Worm (Caenorhabditis elegans): ENCODE measurements around the gene gfat-2.
"Not testable (repeated sequence)": the region's sequence is repeated elsewhere in the genome, so short reads cannot be mapped to it uniquely, and the experiment has no call there.

ce11 chrIV:11406744-11407690, 3.0 kb upstream of the gfat-2 start, which contains the start of the genes his-63 and his-64:
- TF ChIP-seq snpc-4 (tag; optimal IDR thresholded peaks at IDR 0.05); mdl-1 (tag; optimal IDR thresholded peaks at IDR 0.05); C34F6.9 (tag; optimal IDR thresholded peaks at IDR 0.05); egl-27 (tag; optimal IDR thresholded peaks at IDR 0.05); ama-1 (optimal IDR thresholded peaks at IDR 0.05); Y55F3AM.14 (GFP tag; optimal IDR thresholded peaks at IDR 0.05); unc-62 (GFP tag; optimal IDR thresholded peaks at IDR 0.05); lsy-2 (tag; optimal IDR thresholded peaks at IDR 0.05); nhr-6 (tag; optimal IDR thresholded peaks at IDR 0.05): not testable (repeated sequence)

All from whole organism, L2 larva.